Worm (Caenorhabditis elegans): Measurements from ENCODE around the gene F35E8.2.

The F35E8.2 gene

DNA sequence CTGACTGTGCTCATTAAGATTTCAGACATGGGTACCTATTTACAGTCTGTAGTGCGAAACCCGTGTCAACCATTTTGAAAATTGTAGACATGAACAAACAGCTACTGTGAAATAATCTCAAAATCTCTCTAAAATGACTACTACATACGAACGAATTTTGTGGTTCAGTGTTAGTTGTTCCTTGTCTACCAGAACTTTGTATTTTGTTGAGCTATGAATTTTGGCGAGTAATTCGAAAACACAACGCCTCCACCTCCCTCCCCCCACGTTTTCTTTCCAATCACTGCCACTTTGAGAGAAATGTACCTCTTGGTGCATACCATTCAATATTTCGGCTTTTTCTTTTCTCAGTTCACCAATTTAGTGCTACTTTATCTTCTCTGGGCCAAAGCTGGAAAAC lies 12.8 kb upstream of the F35E8.2 start, which contains the start of gene T06C12.11:
Gene T06C12.11 (plus strand): TSS at position 301 of the 400 bp plus-strand sequence.
- TF ChIP-seq ceh-83 (GFP tag; optimal IDR thresholded peaks at IDR 0.05) = no peak
- TF ChIP-seq elt-3 (tag; optimal IDR thresholded peaks at IDR 0.05) = no peak
- no peak for TF ChIP-seq sptf-1 (tag; optimal IDR thresholded peaks at IDR 0.05)
- no peak for TF ChIP-seq zip-8 (tag; optimal IDR thresholded peaks at IDR 0.05)
- no peak for TF ChIP-seq unc-62 (GFP tag; optimal IDR thresholded peaks at IDR 0.05)

DNA sequence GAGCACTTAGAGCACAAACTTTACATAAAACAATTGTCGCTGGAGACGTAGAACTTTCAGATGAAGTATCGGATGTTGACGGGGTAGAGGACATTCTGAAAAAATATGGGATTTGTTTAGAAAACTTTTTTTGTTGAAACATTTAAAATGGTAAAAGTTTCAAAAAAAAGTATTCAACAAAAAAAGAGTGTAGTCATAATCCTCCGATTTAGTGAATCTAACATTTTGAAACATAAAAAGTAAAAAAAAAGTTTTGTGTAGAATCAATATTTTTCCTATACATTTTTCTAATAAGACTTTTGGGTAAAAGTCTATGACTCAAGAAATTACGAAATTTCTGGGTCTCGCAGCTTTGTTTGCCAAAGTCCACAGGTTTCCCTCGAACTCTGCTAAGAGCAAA lies 8.8 kb upstream of the F35E8.2 start, which contains the start of gene nhr-213:
Gene nhr-213 (minus strand): TSS at position 101 of the 400 bp plus-strand sequence.
- no peak for TF ChIP-seq lin-32 (GFP tag; optimal IDR thresholded peaks at IDR 0.05)
- no peak for TF ChIP-seq hlh-1 (tag; optimal IDR thresholded peaks at IDR 0.05)
- no peak for TF ChIP-seq ceh-39 (tag; optimal IDR thresholded peaks at IDR 0.05)
- TF ChIP-seq mab-5 (tag; optimal IDR thresholded peaks at IDR 0.05) = no peak
- no peak for TF ChIP-seq zip-8 (tag; optimal IDR thresholded peaks at IDR 0.05)
- TF ChIP-seq ces-1 (GFP tag; optimal IDR thresholded peaks at IDR 0.05) = no peak
- no peak for TF ChIP-seq elt-1 (tag; optimal IDR thresholded peaks at IDR 0.05; ENCODE audit: borderline replicate concordance, insufficient read depth)

DNA sequence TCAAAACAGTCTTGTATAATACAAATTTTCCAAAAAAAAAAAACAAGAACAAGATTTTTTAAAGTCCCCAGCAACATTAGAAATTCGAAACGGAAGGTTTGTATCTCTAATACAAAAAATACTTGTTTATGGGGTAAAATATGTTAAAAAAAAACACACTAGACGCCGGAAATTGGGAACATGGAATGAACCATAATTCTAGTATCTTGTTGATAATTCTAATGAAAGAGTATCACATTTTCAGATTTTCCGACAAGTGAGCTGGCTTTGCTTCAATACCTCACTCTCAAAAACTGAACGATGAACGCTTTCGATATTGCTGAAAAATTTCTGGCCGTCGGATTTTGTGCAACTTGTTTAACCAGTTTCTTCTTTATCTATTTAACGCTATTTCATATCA lies 7.8 kb upstream of the F35E8.2 start, which contains the start of gene str-60:
Gene str-60 (plus strand): TSS at position 301 of the 400 bp plus-strand sequence.
- TF ChIP-seq mep-1 (tag; optimal IDR thresholded peaks at IDR 0.05) (no peak), elt-1 (tag; optimal IDR thresholded peaks at IDR 0.05; ENCODE audit: borderline replicate concordance, insufficient read depth) (no peak), unc-39 (tag; optimal IDR thresholded peaks at IDR 0.05) (no peak), M03D4.4 (tag; optimal IDR thresholded peaks at IDR 0.05) (no peak), tbx-8 (GFP tag; optimal IDR thresholded peaks at IDR 0.05) (no peak), elt-3 (tag; optimal IDR thresholded peaks at IDR 0.05) (no peak), unc-62 (GFP tag; optimal IDR thresholded peaks at IDR 0.05) (no peak), ceh-83 (GFP tag; optimal IDR thresholded peaks at IDR 0.05) (no peak), lin-13 (tag; optimal IDR thresholded peaks at IDR 0.05) (no peak), nhr-2 (tag; optimal IDR thresholded peaks at IDR 0.05) (no peak), pha-4 (tag; optimal IDR thresholded peaks at IDR 0.05) (no peak), nhr-12 (tag; optimal IDR thresholded peaks at IDR 0.05) (no peak), sem-2 (GFP tag; optimal IDR thresholded peaks at IDR 0.05) (no peak), ham-2 (GFP tag; optimal IDR thresholded peaks at IDR 0.05) (no peak), bed-3 (GFP tag; optimal IDR thresholded peaks at IDR 0.05) (no peak), ces-1 (GFP tag; optimal IDR thresholded peaks at IDR 0.05) (no peak), blmp-1 (tag; optimal IDR thresholded peaks at IDR 0.05) (no peak), snpc-4 (tag; optimal IDR thresholded peaks at IDR 0.05) (no peak)

DNA sequence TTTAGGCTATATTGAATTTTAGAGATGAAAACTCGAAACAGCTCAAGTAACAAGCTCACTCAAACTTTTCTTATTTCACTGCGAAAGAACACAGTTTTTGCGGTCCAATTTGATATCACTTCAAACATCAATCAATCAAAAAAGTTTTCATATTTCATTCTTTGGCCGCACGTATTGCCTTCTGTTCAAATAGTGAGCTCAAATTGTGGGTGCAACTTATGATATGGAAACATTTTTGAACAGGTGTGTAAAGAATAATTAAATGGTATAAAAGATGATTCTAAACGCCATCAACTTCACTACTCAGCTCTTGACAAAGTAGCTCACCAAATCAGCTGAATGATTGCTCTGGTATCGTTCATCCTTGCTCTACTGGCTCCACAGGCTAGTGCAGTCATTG lies 5.8 kb upstream of the F35E8.2 start, which contains the start of gene T06C12.14:
Gene T06C12.14 (plus strand): TSS at position 301 of the 400 bp plus-strand sequence.
- no peak for TF ChIP-seq pha-4 (tag; optimal IDR thresholded peaks at IDR 0.05)
- TF ChIP-seq elt-1 (tag; optimal IDR thresholded peaks at IDR 0.05; ENCODE audit: borderline replicate concordance, insufficient read depth) = no peak
- no peak for TF ChIP-seq elt-3 (tag; optimal IDR thresholded peaks at IDR 0.05)
- no peak for TF ChIP-seq ham-2 (GFP tag; optimal IDR thresholded peaks at IDR 0.05)
- TF ChIP-seq mls-2 (tag; optimal IDR thresholded peaks at IDR 0.05) = no peak
- no peak for TF ChIP-seq nhr-76 (tag; optimal IDR thresholded peaks at IDR 0.05)
- TF ChIP-seq unc-120 (tag; optimal IDR thresholded peaks at IDR 0.05; ENCODE audit: poor library complexity, severe bottlenecking) = no peak
- no peak for TF ChIP-seq nhr-28 (tag; optimal IDR thresholded peaks at IDR 0.05)

DNA sequence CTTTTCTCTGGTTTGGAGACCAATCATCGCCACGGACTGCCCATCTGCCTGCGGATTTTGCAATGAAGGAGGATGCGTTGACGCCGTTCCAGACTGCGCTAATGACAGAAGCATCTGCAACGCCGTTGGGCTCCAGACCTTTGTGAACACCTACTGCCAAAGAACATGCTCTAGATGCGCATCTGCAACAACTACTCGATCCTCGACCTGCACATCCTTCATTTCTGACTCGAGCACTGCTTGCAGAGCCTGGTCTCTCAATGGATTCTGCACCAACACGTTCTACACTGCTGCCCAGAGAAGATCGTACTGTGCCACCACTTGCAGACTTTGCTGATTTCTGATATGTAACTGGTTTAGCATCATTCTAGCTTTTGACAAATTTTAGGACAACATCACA lies 4.9 kb upstream of the F35E8.2 start:
- TF ChIP-seq ham-2 (GFP tag; optimal IDR thresholded peaks at IDR 0.05) (no peak), hlh-1 (tag; optimal IDR thresholded peaks at IDR 0.05) (no peak), elt-1 (tag; optimal IDR thresholded peaks at IDR 0.05; ENCODE audit: borderline replicate concordance, insufficient read depth) (no peak), lin-32 (GFP tag; optimal IDR thresholded peaks at IDR 0.05) (no peak), drap-1 (GFP tag; optimal IDR thresholded peaks at IDR 0.05) (no peak), ceh-83 (GFP tag; optimal IDR thresholded peaks at IDR 0.05) (no peak), unc-62 (GFP tag; optimal IDR thresholded peaks at IDR 0.05) (no peak)

DNA sequence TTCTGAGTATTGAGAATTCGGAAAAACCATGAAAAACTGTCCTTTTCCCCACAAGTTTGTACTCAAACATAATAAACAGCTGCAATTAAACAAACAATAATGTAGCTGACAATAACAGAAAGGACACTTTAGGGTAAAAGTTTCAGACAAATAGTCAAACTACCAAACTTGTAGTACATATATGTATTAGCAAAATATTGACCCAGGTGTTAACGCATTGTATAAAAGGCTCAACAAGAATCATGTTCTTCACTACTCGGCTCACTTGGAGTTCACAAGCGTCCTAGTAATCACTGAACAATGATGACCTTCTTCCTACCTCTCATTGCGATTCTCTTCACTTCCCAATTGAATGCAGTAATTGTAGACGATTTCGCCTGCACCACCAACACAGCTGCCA lies 6.4 kb downstream of the F35E8.2 start, which contains the start of gene F35E8.6:
Gene F35E8.6 (plus strand): TSS at position 301 of the 400 bp plus-strand sequence.
- TF ChIP-seq snpc-4 (tag; optimal IDR thresholded peaks at IDR 0.05) (no peak), lin-32 (GFP tag; optimal IDR thresholded peaks at IDR 0.05) (no peak), nhr-2 (tag; optimal IDR thresholded peaks at IDR 0.05) (no peak), mep-1 (tag; optimal IDR thresholded peaks at IDR 0.05) (no peak), elt-3 (tag; optimal IDR thresholded peaks at IDR 0.05) (no peak), mls-2 (tag; optimal IDR thresholded peaks at IDR 0.05) (no peak), ceh-39 (tag; optimal IDR thresholded peaks at IDR 0.05) (no peak), sem-2 (GFP tag; optimal IDR thresholded peaks at IDR 0.05) (no peak), sptf-1 (tag; optimal IDR thresholded peaks at IDR 0.05) (no peak), nhr-12 (tag; optimal IDR thresholded peaks at IDR 0.05) (no peak), zip-8 (tag; optimal IDR thresholded peaks at IDR 0.05) (no peak), blmp-1 (tag; optimal IDR thresholded peaks at IDR 0.05) (no peak), ztf-11 (tag; optimal IDR thresholded peaks at IDR 0.05) (no peak), cnd-1 (tag; optimal IDR thresholded peaks at IDR 0.05) (no peak), lin-13 (tag; optimal IDR thresholded peaks at IDR 0.05) (no peak), elt-1 (tag; optimal IDR thresholded peaks at IDR 0.05; ENCODE audit: borderline replicate concordance, insufficient read depth) (no peak), M03D4.4 (tag; optimal IDR thresholded peaks at IDR 0.05) (no peak), ham-2 (GFP tag; optimal IDR thresholded peaks at IDR 0.05) (no peak)
